Worm (Caenorhabditis elegans) whole organism, mixed stage, embryonic: ENCODE results near the gene tric-1B.2.

Source experiments
- M03D4.4 ChIP-seq: sonication (generic microtip); optimal IDR thresholded peaks from 2 replicates; lab custom pipeline; 2017; ENCODE audit warnings: mild to moderate bottlenecking, missing genetic modification characterization, missing compliant biosample characterization
- bed-3 ChIP-seq: fragments of 200-800 bp; sonication (Bioruptor generic); optimal IDR thresholded peaks from 3 replicates; lab custom pipeline; 2018; ENCODE audit warnings: mild to moderate bottlenecking, missing genetic modification characterization, moderate library complexity, missing compliant biosample characterization
- blmp-1 ChIP-seq: fragments of 150-350 bp; optimal IDR thresholded peaks from 2 replicates; lab custom pipeline; 2014; ENCODE audit warnings: missing biosample characterization, missing genetic modification characterization
- ceh-39 ChIP-seq: fragments of 150-350 bp; optimal IDR thresholded peaks from 2 replicates; lab custom pipeline; 2014; ENCODE audit warnings: missing biosample characterization, missing genetic modification characterization
- ceh-43 ChIP-seq: fragments of 200-800 bp; sonication (Bioruptor generic); optimal IDR thresholded peaks from 2 replicates; lab custom pipeline; 2018; ENCODE audit warnings: mild to moderate bottlenecking, missing genetic modification characterization, moderate library complexity, missing compliant biosample characterization
- ceh-83 ChIP-seq: fragments of 200-800 bp; sonication (Bioruptor generic); optimal IDR thresholded peaks from 2 replicates; lab custom pipeline; 2018; ENCODE audit warnings: mild to moderate bottlenecking, missing genetic modification characterization, missing compliant biosample characterization
- ces-1 ChIP-seq: fragments of 150-350 bp; optimal IDR thresholded peaks from 2 replicates; lab custom pipeline; 2014; ENCODE audit warnings: missing biosample characterization, missing genetic modification reagents, missing genetic modification characterization
- cnd-1 ChIP-seq: fragments of 200-800 bp; sonication (Bioruptor generic); optimal IDR thresholded peaks from 2 replicates; lab custom pipeline; 2018; ENCODE audit warnings: mild to moderate bottlenecking, missing genetic modification characterization, missing compliant biosample characterization
- drap-1 ChIP-seq: fragments of 200-800 bp; sonication (Bioruptor generic); optimal IDR thresholded peaks from 3 replicates; lab custom pipeline; 2018; ENCODE audit warnings: mild to moderate bottlenecking, missing genetic modification characterization, missing compliant biosample characterization
- elt-1 ChIP-seq: sonication (generic microtip); optimal IDR thresholded peaks from 2 replicates; lab custom pipeline; 2017; ENCODE audit warnings: missing genetic modification characterization, mild to moderate bottlenecking, missing compliant biosample characterization, antibody characterized with exemption, moderate library complexity, borderline replicate concordance; ENCODE audit not compliant: insufficient read depth
- flh-1 ChIP-seq: fragments of 200-800 bp; sonication (Bioruptor generic); optimal IDR thresholded peaks from 2 replicates; lab custom pipeline; 2018; ENCODE audit warnings: mild to moderate bottlenecking, missing genetic modification characterization, moderate library complexity, missing compliant biosample characterization
- ham-2 ChIP-seq: fragments of 200-800 bp; sonication (Bioruptor generic); optimal IDR thresholded peaks from 2 replicates; lab custom pipeline; 2018; ENCODE audit warnings: mild to moderate bottlenecking, missing genetic modification characterization, missing compliant biosample characterization
- hlh-1 ChIP-seq: fragments of 150-350 bp; optimal IDR thresholded peaks from 2 replicates; lab custom pipeline; 2014; ENCODE audit warnings: missing biosample characterization, missing genetic modification reagents, missing genetic modification characterization
- lin-32 ChIP-seq: fragments of 200-800 bp; sonication (Bioruptor generic); optimal IDR thresholded peaks from 2 replicates; lab custom pipeline; 2018; ENCODE audit warnings: mild to moderate bottlenecking, missing genetic modification characterization, missing compliant biosample characterization
- lsy-2 ChIP-seq: fragments of 150-350 bp; optimal IDR thresholded peaks from 2 replicates; lab custom pipeline; 2014; ENCODE audit warnings: missing biosample characterization, missing genetic modification characterization
- mab-5 ChIP-seq: fragments of 150-350 bp; optimal IDR thresholded peaks from 2 replicates; lab custom pipeline; 2014; ENCODE audit warnings: missing biosample characterization, missing genetic modification characterization
- mep-1 ChIP-seq: fragments of 150-350 bp; optimal IDR thresholded peaks from 2 replicates; lab custom pipeline; 2017; ENCODE audit warnings: missing biosample characterization, missing genetic modification reagents, missing genetic modification characterization, inconsistent platforms
- mls-2 ChIP-seq: sonication (generic microtip); optimal IDR thresholded peaks from 2 replicates; lab custom pipeline; 2016; ENCODE audit warnings: mild to moderate bottlenecking, missing genetic modification characterization, moderate library complexity, missing compliant biosample characterization
- nhr-12 ChIP-seq: fragments of 150-350 bp; optimal IDR thresholded peaks from 2 replicates; lab custom pipeline; 2014; ENCODE audit warnings: missing biosample characterization, missing genetic modification characterization
- nhr-2 ChIP-seq: fragments of 150-350 bp; optimal IDR thresholded peaks from 2 replicates; lab custom pipeline; 2014; ENCODE audit warnings: missing biosample characterization, missing genetic modification characterization
- nhr-237 ChIP-seq: fragments of 150-350 bp; optimal IDR thresholded peaks from 2 replicates; lab custom pipeline; 2014; ENCODE audit warnings: missing biosample characterization, missing genetic modification characterization
- nhr-28 ChIP-seq: fragments of 150-350 bp; optimal IDR thresholded peaks from 2 replicates; lab custom pipeline; 2014; ENCODE audit warnings: missing biosample characterization, missing genetic modification characterization
- nhr-76 ChIP-seq: sonication (generic microtip); optimal IDR thresholded peaks from 2 replicates; lab custom pipeline; 2017; ENCODE audit warnings: missing biosample characterization, missing genetic modification characterization
- snpc-4 ChIP-seq: fragments of 150-350 bp; optimal IDR thresholded peaks from 2 replicates; lab custom pipeline; 2014; ENCODE audit warnings: missing biosample characterization, missing genetic modification characterization
- sptf-1 ChIP-seq: sonication (generic microtip); optimal IDR thresholded peaks from 2 replicates; lab custom pipeline; 2017; ENCODE audit warnings: mild to moderate bottlenecking, missing genetic modification characterization, moderate library complexity, missing compliant biosample characterization
- unc-120 ChIP-seq: sonication (generic microtip); optimal IDR thresholded peaks from 2 replicates; lab custom pipeline; 2017; ENCODE audit warnings: missing genetic modification characterization, missing compliant biosample characterization; ENCODE audit not compliant: poor library complexity, severe bottlenecking
- unc-39 ChIP-seq: fragments of 150-350 bp; optimal IDR thresholded peaks from 2 replicates; lab custom pipeline; 2014; ENCODE audit warnings: missing biosample characterization, missing genetic modification characterization
- unc-62 ChIP-seq: fragments of 150-350 bp; optimal IDR thresholded peaks from 2 replicates; lab custom pipeline; 2014; ENCODE audit warnings: missing biosample characterization, missing genetic modification reagents, missing genetic modification characterization
- ztf-11 ChIP-seq: fragments of 150-350 bp; optimal IDR thresholded peaks from 2 replicates; lab custom pipeline; 2014; ENCODE audit warnings: missing biosample characterization, missing genetic modification characterization

tric-1B.2 gene

DNA sequence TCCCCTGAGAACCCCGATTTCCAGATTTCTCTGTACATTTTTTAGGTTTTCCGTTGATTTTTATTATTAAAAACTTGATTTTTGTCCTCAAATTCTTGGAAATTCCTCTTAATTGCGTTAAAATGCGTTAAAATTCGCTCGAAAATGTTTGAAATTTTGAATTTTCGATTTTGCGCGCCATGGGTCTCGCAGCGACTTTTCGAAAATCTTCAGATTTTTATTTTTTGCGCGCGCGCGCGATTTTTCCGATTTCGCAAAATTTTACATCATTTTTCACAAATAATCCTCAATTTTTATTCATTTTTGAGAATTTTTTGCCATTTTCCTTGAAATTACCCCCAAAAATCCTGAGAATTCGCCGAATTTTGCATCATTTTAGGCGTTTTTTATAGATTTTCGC lies 4.9 kb upstream of the tric-1B.2 start:
- TF ChIP-seq elt-1, result no peak
- no peak for TF ChIP-seq ceh-83
- no peak for TF ChIP-seq snpc-4 (tag; lab: Kevin White, UChicago)
- TF ChIP-seq ces-1 (GFP tag; lab: Kevin White, UChicago), result no peak

ce11 chrII:12280360-12280759 lies 1.2 kb upstream of the tric-1B.2 start, which contains the start of gene ife-5:
ife-5 (plus strand) TSS chrII:12280660.
- TF ChIP-seq mep-1 (tag; lab: Kevin White, UChicago), result no peak
- TF ChIP-seq cnd-1 (tag; lab: Kevin White, UChicago), result no peak
- TF ChIP-seq ces-1 (GFP tag; lab: Kevin White, UChicago), result no peak
- TF ChIP-seq mls-2 (tag; lab: Kevin White, UChicago), result no peak
- no peak for TF ChIP-seq nhr-76 (tag; lab: Kevin White, UChicago)
- TF ChIP-seq flh-1 (GFP tag; lab: Kevin White, UChicago), result no peak
- TF ChIP-seq nhr-2, result no peak
- no peak for TF ChIP-seq drap-1
- TF ChIP-seq ztf-11 (tag; lab: Kevin White, UChicago), result no peak
- no peak for TF ChIP-seq mab-5 (tag; lab: Kevin White, UChicago)
- no peak for TF ChIP-seq lin-32 (GFP tag; lab: Kevin White, UChicago)
- no peak for TF ChIP-seq ham-2 (GFP tag; lab: Kevin White, UChicago)

ce11 chrII:12278602-12279001 lies 585 bp downstream of the tric-1B.2 start:
- no peak for TF ChIP-seq drap-1
- TF ChIP-seq flh-1 (GFP tag; lab: Kevin White, UChicago), result no peak
- TF ChIP-seq nhr-28 (tag; lab: Kevin White, UChicago), result no peak
- no peak for TF ChIP-seq ceh-43 (GFP tag; lab: Kevin White, UChicago)

DNA sequence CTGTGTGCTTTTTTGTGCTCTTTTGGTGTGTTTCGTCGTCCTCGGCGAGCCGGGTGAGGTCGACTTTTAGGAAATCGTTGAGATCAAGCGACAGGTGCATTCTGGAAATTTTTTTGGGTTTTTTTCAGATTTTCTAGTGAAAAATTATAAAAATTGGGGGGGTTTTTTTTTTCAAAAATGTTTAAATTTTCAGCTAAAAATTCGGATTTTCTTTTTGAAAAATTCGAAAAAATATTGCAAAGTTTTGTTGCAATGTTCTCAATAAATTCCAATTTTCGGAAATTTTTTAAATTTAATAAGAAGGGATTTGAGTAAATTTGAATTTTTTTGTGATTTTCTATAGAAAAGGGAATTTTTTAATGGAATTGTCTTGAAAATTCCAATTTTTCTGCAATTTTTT lies 4.2 kb downstream of the tric-1B.2 start, which contains the start of gene Y57A10A.27:
TSS of gene Y57A10A.27 (minus strand) at position 101 of the 400 bp plus-strand sequence.
- TF ChIP-seq mls-2 (tag; lab: Kevin White, UChicago) (no peak), bed-3 (no peak), ceh-43 (GFP tag; lab: Kevin White, UChicago) (no peak), ztf-11 (tag; lab: Kevin White, UChicago) (no peak), ceh-39 (tag; lab: Kevin White, UChicago) (no peak), lsy-2 (tag; lab: Kevin White, UChicago) (no peak), mab-5 (tag; lab: Kevin White, UChicago) (no peak), unc-39 (tag; lab: Kevin White, UChicago) (no peak), mep-1 (tag; lab: Kevin White, UChicago) (no peak), ces-1 (GFP tag; lab: Kevin White, UChicago) (no peak)
- TF ChIP-seq, all 35 proteins: peak for 0

ce11 chrII:12268857-12269256 lies 10.3 kb downstream of the tric-1B.2 start:
- TF ChIP-seq sptf-1 (tag; lab: Kevin White, UChicago), result peak; percentile 50
- TF ChIP-seq nhr-2, result no peak
- peak; percentile 71 for TF ChIP-seq hlh-1 (tag; lab: Kevin White, UChicago)
- no peak for TF ChIP-seq bed-3
- TF ChIP-seq lsy-2 (tag; lab: Kevin White, UChicago), result no peak
- TF ChIP-seq ztf-11 (tag; lab: Kevin White, UChicago), result no peak
- peak; percentile 31 for TF ChIP-seq unc-120 (tag; lab: Kevin White, UChicago)
- TF ChIP-seq unc-62 (GFP tag; lab: Kevin White, UChicago), result peak; percentile 0
- TF ChIP-seq blmp-1 (tag; lab: Kevin White, UChicago), result no peak
- TF ChIP-seq snpc-4 (tag; lab: Kevin White, UChicago), result no peak
- TF ChIP-seq flh-1 (GFP tag; lab: Kevin White, UChicago), result no peak
- peak; percentile 59 for TF ChIP-seq M03D4.4 (tag; lab: Kevin White, UChicago)

DNA sequence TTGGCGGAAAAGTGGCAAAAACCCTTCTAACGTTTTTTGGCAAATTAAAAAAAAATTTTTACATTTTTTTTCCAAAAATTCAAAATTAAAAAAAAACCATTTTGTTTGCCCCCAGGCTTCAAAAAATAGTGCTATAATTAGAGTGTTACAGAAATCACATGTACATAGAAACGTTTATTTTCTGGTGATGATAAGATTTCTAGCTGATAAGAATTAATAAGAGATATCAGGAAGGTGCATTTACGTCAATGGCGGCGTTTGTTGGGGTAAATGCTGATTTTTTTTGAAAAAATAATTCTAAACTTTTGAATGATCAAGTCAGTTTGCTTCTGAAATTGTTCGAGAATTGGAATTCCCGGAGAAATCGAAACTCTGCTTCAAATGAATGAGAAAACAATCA lies 12.4 kb downstream of the tric-1B.2 start:
- TF ChIP-seq bed-3, result no peak
- no peak for TF ChIP-seq unc-39 (tag; lab: Kevin White, UChicago)
- TF ChIP-seq cnd-1 (tag; lab: Kevin White, UChicago), result no peak
- no peak for TF ChIP-seq unc-62 (GFP tag; lab: Kevin White, UChicago)
- no peak for TF ChIP-seq ceh-43 (GFP tag; lab: Kevin White, UChicago)
- no peak for TF ChIP-seq nhr-2
- no peak for TF ChIP-seq nhr-237 (tag; lab: Kevin White, UChicago)
- no peak for TF ChIP-seq blmp-1 (tag; lab: Kevin White, UChicago)
- TF ChIP-seq ceh-39 (tag; lab: Kevin White, UChicago), result no peak
- TF ChIP-seq hlh-1 (tag; lab: Kevin White, UChicago), result no peak
- TF ChIP-seq nhr-12, result no peak
- no peak for TF ChIP-seq unc-120 (tag; lab: Kevin White, UChicago)
- TF ChIP-seq mep-1 (tag; lab: Kevin White, UChicago), result no peak
- TF ChIP-seq ztf-11 (tag; lab: Kevin White, UChicago), result no peak
- TF ChIP-seq nhr-28 (tag; lab: Kevin White, UChicago), result no peak
- no peak for TF ChIP-seq elt-1
- no peak for TF ChIP-seq M03D4.4 (tag; lab: Kevin White, UChicago)
- TF ChIP-seq mab-5 (tag; lab: Kevin White, UChicago), result no peak
